Worm (Caenorhabditis elegans): ENCODE results near the gene ZK632.2.

Gene ZK632.2

DNA sequence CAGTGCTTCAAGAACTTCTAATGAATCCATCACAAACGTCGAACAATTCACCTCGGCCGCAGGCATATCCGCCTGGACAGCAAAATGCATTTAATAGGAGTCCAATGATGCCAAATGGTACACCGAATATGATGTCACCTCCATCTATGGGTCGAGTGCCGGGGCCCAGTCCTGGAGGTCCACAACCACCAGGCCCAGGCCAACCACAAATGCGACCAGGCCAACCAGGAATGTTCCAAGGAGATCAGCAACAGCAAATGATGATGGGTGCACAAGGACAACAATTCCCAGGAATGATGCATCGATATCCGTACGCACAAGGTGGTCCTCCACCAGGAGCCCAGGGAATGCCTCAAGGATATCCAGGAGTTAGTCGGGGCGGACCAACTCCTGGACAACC, 31.8 kb upstream of the ZK632.2 start:
- TF ChIP-seq ztf-23 (GFP tag; IDR thresholded peaks at IDR 0.05) (no peak), med-1 (GFP tag; optimal IDR thresholded peaks at IDR 0.05; ENCODE audit: insufficient read depth) (no peak), flt-1 (GFP tag; IDR thresholded peaks at IDR 0.05) (0 out of 2 replicates have a peak, but pooled peaks have one; percentile 59), ref-1 (GFP tag; conservative IDR thresholded peaks at IDR 0.05) (no peak)

DNA sequence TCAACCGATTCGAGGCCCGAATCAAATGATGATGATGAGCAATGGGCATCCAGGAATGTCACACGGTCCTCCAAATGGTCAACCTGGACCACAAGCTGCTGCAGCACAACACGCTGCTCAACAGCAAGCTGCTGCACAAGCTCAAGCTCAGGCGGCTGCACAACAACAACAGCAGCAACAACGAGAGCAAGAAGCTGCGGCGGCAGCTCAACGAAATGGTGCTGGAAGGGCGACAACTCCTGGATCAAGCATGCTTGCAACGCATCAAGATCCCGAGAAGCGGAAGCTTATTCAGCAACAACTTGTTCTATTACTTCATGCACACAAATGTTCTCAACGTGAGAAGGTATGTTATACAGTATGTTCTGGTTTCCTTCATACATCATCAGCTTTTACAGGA, 30.9 kb upstream of the ZK632.2 start:
- TF ChIP-seq ztf-29 (GFP tag; IDR thresholded peaks at IDR 0.05) (no peak), flt-1 (GFP tag; IDR thresholded peaks at IDR 0.05) (0 out of 2 replicates have a peak, but pooled peaks have one; percentile 50), ztf-23 (GFP tag; IDR thresholded peaks at IDR 0.05) (no peak)

ce11 chrIII:9770590-9770989, 28.3 kb upstream of the ZK632.2 start:
- TF ChIP-seq med-1 (GFP tag; optimal IDR thresholded peaks at IDR 0.05; ENCODE audit: insufficient read depth) (no peak), flt-1 (GFP tag; IDR thresholded peaks at IDR 0.05) (no peak), ref-1 (GFP tag; conservative IDR thresholded peaks at IDR 0.05) (no peak), tab-1 (GFP tag; IDR thresholded peaks at IDR 0.05) (no peak), T22C8.4 (GFP tag; IDR thresholded peaks at IDR 0.05) (no peak)

DNA sequence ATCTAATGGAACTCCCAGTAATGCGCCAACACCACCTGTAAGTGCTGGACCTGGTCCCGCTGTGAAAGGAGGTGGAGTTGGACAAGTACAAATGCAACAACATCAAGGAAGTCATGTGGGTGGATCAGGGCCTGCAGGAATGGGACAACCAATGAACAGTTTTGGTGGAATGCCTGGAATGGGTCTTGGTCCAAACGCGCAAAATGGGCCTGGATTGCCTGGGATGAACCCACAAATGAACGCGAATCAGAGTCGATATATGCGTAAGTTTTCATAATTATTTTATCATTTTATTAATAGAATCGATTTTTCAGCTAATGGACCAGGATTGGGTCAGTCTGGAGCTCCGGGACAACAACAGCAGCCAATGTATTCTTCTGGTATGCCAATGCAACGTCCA, 26.5 kb upstream of the ZK632.2 start:
- TF ChIP-seq ref-1 (GFP tag; conservative IDR thresholded peaks at IDR 0.05) (no peak), klf-2 (GFP tag; conservative IDR thresholded peaks at IDR 0.05) (no peak), ztf-23 (GFP tag; IDR thresholded peaks at IDR 0.05) (no peak), cog-1 (tag; optimal IDR thresholded peaks at IDR 0.05) (no peak)

DNA sequence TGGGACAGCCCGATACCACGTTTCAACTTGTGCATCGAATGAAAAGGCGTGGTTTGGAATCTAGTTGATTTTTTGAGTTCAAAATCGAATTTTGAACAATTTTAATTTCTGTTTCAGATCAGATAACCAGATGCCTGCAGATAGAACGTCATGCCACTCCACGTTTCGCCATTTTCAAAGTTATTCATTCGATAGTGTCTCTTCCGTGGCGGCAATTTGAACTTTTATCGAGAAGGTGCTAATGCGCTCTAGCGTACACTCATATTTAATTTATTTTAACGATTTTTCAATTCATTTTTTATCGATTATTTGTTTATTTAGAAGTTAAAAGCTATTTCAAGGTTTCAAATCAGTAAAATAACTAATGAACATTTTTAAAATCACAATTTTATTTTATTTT, 23.0 kb upstream of the ZK632.2 start:
- TF ChIP-seq klf-2 (GFP tag; conservative IDR thresholded peaks at IDR 0.05) (no peak), T22C8.4 (GFP tag; IDR thresholded peaks at IDR 0.05) (no peak)

DNA sequence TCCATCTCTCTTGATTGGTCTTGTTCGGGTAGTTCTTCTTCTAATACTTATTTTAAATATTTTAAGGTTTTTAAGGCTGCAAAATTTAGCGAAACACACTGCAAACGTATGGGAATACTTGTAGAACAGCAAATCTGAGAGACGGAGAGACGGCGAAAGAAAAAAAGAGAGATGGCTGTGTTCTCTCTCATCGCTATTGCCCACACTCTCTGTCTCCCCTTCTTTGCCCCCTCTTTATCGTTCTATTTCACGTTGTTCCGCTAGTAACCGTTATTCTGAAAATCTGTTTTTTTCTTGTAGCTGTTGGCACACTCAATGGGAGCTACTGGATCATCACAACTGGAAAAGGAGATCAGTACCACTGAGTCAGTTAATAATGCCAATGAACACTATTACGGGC, 22.6 kb upstream of the ZK632.2 start, which contains the start of gene usp-46:
Gene usp-46, plus strand, starts transcription at position 301 of the 400 bp plus-strand sequence.
- TF ChIP-seq cog-1 (tag; optimal IDR thresholded peaks at IDR 0.05), result no peak
- TF ChIP-seq ztf-23 (GFP tag; IDR thresholded peaks at IDR 0.05), result no peak
- TF ChIP-seq flt-1 (GFP tag; IDR thresholded peaks at IDR 0.05), result 0 out of 2 replicates have a peak, but pooled peaks have one; percentile 39
- no peak for TF ChIP-seq klf-2 (GFP tag; conservative IDR thresholded peaks at IDR 0.05)
- TF ChIP-seq tab-1 (GFP tag; IDR thresholded peaks at IDR 0.05), result no peak
- no peak for TF ChIP-seq med-1 (GFP tag; optimal IDR thresholded peaks at IDR 0.05; ENCODE audit: insufficient read depth)
- no peak for TF ChIP-seq T22C8.4 (GFP tag; IDR thresholded peaks at IDR 0.05)
- TF ChIP-seq ref-1 (GFP tag; conservative IDR thresholded peaks at IDR 0.05), result no peak

ce11 chrIII:9779080-9779479, 19.8 kb upstream of the ZK632.2 start:
- TF ChIP-seq tab-1 (GFP tag; IDR thresholded peaks at IDR 0.05) (no peak), ztf-23 (GFP tag; IDR thresholded peaks at IDR 0.05) (no peak), ztf-29 (GFP tag; IDR thresholded peaks at IDR 0.05) (no peak), ref-1 (GFP tag; conservative IDR thresholded peaks at IDR 0.05) (no peak), klf-2 (GFP tag; conservative IDR thresholded peaks at IDR 0.05) (no peak), T22C8.4 (GFP tag; IDR thresholded peaks at IDR 0.05) (no peak), med-1 (GFP tag; optimal IDR thresholded peaks at IDR 0.05; ENCODE audit: insufficient read depth) (no peak), flt-1 (GFP tag; IDR thresholded peaks at IDR 0.05) (no peak)

- TF ChIP-seq T22C8.4 (GFP tag; IDR thresholded peaks at IDR 0.05) (no peak), ref-1 (GFP tag; conservative IDR thresholded peaks at IDR 0.05) (no peak), med-1 (GFP tag; optimal IDR thresholded peaks at IDR 0.05; ENCODE audit: insufficient read depth) (no peak), flt-1 (GFP tag; IDR thresholded peaks at IDR 0.05) (no peak), tab-1 (GFP tag; IDR thresholded peaks at IDR 0.05) (no peak), ztf-29 (GFP tag; IDR thresholded peaks at IDR 0.05) (no peak), cog-1 (tag; optimal IDR thresholded peaks at IDR 0.05) (no peak), klf-2 (GFP tag; conservative IDR thresholded peaks at IDR 0.05) (no peak), ztf-23 (GFP tag; IDR thresholded peaks at IDR 0.05) (no peak)
These were observed 18.7 kb upstream of the ZK632.2 start, which contains the start of gene sqv-3 for ce11 chrIII:9780254-9780653. TSS of gene sqv-3 (minus strand) at chrIII:9780354.

DNA sequence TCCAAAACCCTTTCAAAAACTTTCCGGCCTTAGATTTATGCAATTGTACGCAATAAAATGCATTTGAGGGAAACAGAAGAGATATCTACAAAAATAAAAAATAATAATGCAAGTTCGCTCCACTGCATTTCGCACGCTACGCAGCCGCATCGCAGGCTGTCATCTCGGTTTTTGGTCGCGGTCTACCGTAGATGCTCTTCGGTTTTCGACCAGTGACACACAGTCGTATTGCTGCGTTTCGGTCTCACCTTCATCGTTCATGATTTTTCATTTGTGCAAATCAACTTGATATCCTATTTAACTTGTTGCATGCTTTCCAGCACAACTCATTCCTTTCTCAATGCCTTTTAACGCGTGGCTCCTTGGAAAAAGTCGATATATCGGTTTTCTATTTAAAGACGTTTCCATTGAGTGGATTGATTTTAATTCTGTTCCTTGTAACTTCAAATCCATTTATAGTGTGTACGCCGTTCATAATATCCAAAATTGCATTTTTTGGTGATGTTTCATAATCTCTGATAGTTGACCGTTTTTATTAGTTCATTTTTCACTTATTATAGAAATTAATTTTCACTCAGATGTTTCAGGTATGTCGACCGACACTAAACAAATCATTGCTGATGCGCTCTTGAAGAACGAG, 18.1 kb upstream of the ZK632.2 start, which contains the start of gene vha-1:
Gene vha-1, plus strand, starts transcription at position 590 of the 640 bp plus-strand sequence.
- 0 out of 2 replicates have a peak, but pooled peaks have one; percentile 53 for TF ChIP-seq ztf-23 (GFP tag; IDR thresholded peaks at IDR 0.05)
- TF ChIP-seq med-1 (GFP tag; optimal IDR thresholded peaks at IDR 0.05; ENCODE audit: insufficient read depth), result no peak
- TF ChIP-seq cog-1 (tag; optimal IDR thresholded peaks at IDR 0.05), result peak; percentile 53

- TF ChIP-seq ztf-23 (GFP tag; IDR thresholded peaks at IDR 0.05), result no peak
- no peak for TF ChIP-seq klf-2 (GFP tag; conservative IDR thresholded peaks at IDR 0.05)
- no peak for TF ChIP-seq ref-1 (GFP tag; conservative IDR thresholded peaks at IDR 0.05)
- TF ChIP-seq T22C8.4 (GFP tag; IDR thresholded peaks at IDR 0.05), result no peak
- no peak for TF ChIP-seq cog-1 (tag; optimal IDR thresholded peaks at IDR 0.05)
- TF ChIP-seq med-1 (GFP tag; optimal IDR thresholded peaks at IDR 0.05; ENCODE audit: insufficient read depth), result no peak
- TF ChIP-seq tab-1 (GFP tag; IDR thresholded peaks at IDR 0.05), result no peak
- TF ChIP-seq ztf-29 (GFP tag; IDR thresholded peaks at IDR 0.05), result no peak
- TF ChIP-seq flt-1 (GFP tag; IDR thresholded peaks at IDR 0.05), result no peak
These were observed 16.9 kb upstream of the ZK632.2 start, which contains the start of gene vha-2 for ce11 chrIII:9782011-9782436. TSS of gene vha-2 (plus strand) at chrIII:9782164.

All from whole organism, midembryonic.